Fruit fly (Drosophila melanogaster) whole organism, embryonic: ENCODE data around the gene AsnRS.

Experiments
- BEAF-32 ChIP-seq: fragments of 200-800 bp; sonication (Bioruptor generic); optimal IDR thresholded peaks from 3 replicates; lab custom pipeline; 2017; ENCODE audit warnings: missing biosample characterization, missing genetic modification characterization, mild to moderate bottlenecking, moderate library complexity, missing genetic modification reagents
- CG11696 ChIP-seq: fragments of 200-800 bp; sonication (Bioruptor generic); IDR thresholded peaks from 2 replicates; pipeline ENCODE4 v1.3.6; 2022; ENCODE audit warnings: missing biosample characterization, missing genetic modification characterization
- CG12104 ChIP-seq: fragments of 200-800 bp; sonication (Bioruptor generic); optimal IDR thresholded peaks from 3 replicates; lab custom pipeline; 2016; ENCODE audit warnings: missing biosample characterization, missing genetic modification characterization
- CG12659 ChIP-seq: fragments of 200-800 bp; sonication (Bioruptor generic); optimal IDR thresholded peaks from 3 replicates; lab custom pipeline; 2017; ENCODE audit warnings: mild to moderate bottlenecking, missing biosample characterization, missing genetic modification reagents, missing genetic modification characterization
- CG14441 ChIP-seq: fragments of 200-800 bp; sonication (Bioruptor generic); IDR thresholded peaks from 2 replicates; pipeline ENCODE4 v1.3.6; 2022; ENCODE audit warnings: missing biosample characterization, missing genetic modification characterization
- CG1602 ChIP-seq: fragments of 200-800 bp; sonication (Bioruptor generic); optimal IDR thresholded peaks from 3 replicates; lab custom pipeline; 2016; ENCODE audit warnings: missing biosample characterization, missing genetic modification characterization
- CG18476 ChIP-seq: fragments of 200-800 bp; sonication (Bioruptor generic); optimal IDR thresholded peaks from 2 replicates; lab custom pipeline; 2016; ENCODE audit warnings: missing biosample characterization, mild to moderate bottlenecking, missing genetic modification characterization
- CG2120 ChIP-seq: fragments of 200-800 bp; sonication (Bioruptor generic); optimal IDR thresholded peaks from 3 replicates; lab custom pipeline; 2016; ENCODE audit warnings: missing biosample characterization, missing genetic modification characterization
- CG2712 ChIP-seq: fragments of 200-800 bp; optimal IDR thresholded peaks from 3 replicates; lab custom pipeline; 2019; ENCODE audit warnings: missing biosample characterization, mild to moderate bottlenecking, missing genetic modification characterization, moderate library complexity
- CG2875 ChIP-seq: fragments of 200-800 bp; sonication (Bioruptor generic); optimal IDR thresholded peaks from 2 replicates; lab custom pipeline; 2017; ENCODE audit warnings: missing biosample characterization, mild to moderate bottlenecking, missing genetic modification characterization, missing genetic modification reagents
- CG30403 ChIP-seq: fragments of 200-800 bp; sonication (Bioruptor generic); optimal IDR thresholded peaks from 3 replicates; lab custom pipeline; 2016; ENCODE audit warnings: missing biosample characterization, missing genetic modification characterization
- CG3065 ChIP-seq: fragments of 200-800 bp; sonication (Bioruptor generic); optimal IDR thresholded peaks from 2 replicates; lab custom pipeline; 2016; ENCODE audit warnings: missing biosample characterization, missing genetic modification characterization
- CG31365 ChIP-seq: fragments of 200-800 bp; sonication (Bioruptor generic); optimal IDR thresholded peaks from 2 replicates; lab custom pipeline; 2018; ENCODE audit warnings: missing biosample characterization, mild to moderate bottlenecking, missing genetic modification characterization
- CG3838 ChIP-seq: fragments of 200-800 bp; sonication (Bioruptor generic); optimal IDR thresholded peaks from 3 replicates; lab custom pipeline; 2016; ENCODE audit warnings: missing biosample characterization, missing genetic modification characterization
- CG5245 ChIP-seq: fragments of 200-800 bp; sonication (Bioruptor generic); optimal IDR thresholded peaks from 3 replicates; lab custom pipeline; 2016; ENCODE audit warnings: missing biosample characterization, missing genetic modification characterization
- CG6683 ChIP-seq: fragments of 200-800 bp; sonication (Bioruptor generic); optimal IDR thresholded peaks from 2 replicates; lab custom pipeline; 2017; ENCODE audit warnings: missing biosample characterization, mild to moderate bottlenecking, missing genetic modification characterization, missing genetic modification reagents
- CG7357 ChIP-seq: fragments of 200-800 bp; sonication (Bioruptor generic); IDR thresholded peaks from 3 replicates; pipeline ENCODE4 v1.3.6; 2022; ENCODE audit warnings: missing biosample characterization, missing genetic modification characterization
- CG8290 ChIP-seq, 3 experiments: fragments of 200-800 bp; sonication (Bioruptor generic); optimal IDR thresholded peaks; 2 replicates each; lab custom pipeline; 2016 to 2019; ENCODE audit warnings: missing biosample characterization in 3 of 3, missing genetic modification characterization in 3 of 3, mild to moderate bottlenecking in 2 of 3, moderate library complexity in 1 of 3
- CG8359 ChIP-seq: fragments of 200-800 bp; sonication (Bioruptor generic); optimal IDR thresholded peaks from 2 replicates; lab custom pipeline; 2017; ENCODE audit warnings: missing biosample characterization, mild to moderate bottlenecking, missing genetic modification characterization, borderline replicate concordance
- CG8478 ChIP-seq: fragments of >200 bp; optimal IDR thresholded peaks from 2 replicates; lab custom pipeline; 2018
- CG8924 ChIP-seq: fragments of 200-800 bp; optimal IDR thresholded peaks from 3 replicates; lab custom pipeline; 2019; ENCODE audit warnings: missing biosample characterization, mild to moderate bottlenecking, missing genetic modification characterization, moderate library complexity
- Dip2 ChIP-seq: fragments of 200-800 bp; sonication (Bioruptor generic); IDR thresholded peaks from 2 replicates; pipeline ENCODE4 v1.3.6; 2022; ENCODE audit warnings: missing biosample characterization, missing genetic modification characterization
- Ets65A ChIP-seq: fragments of 200-800 bp; sonication (Bioruptor generic); peaks from one replicate; lab custom pipeline; 2016; ENCODE audit warnings: missing biosample characterization, missing genetic modification characterization
- HLH3B ChIP-seq: fragments of 200-800 bp; sonication (Bioruptor generic); IDR thresholded peaks from 2 replicates; pipeline ENCODE4 v1.3.6; 2022; ENCODE audit warnings: missing biosample characterization, missing genetic modification characterization
- HLH54F ChIP-seq: fragments of 200-800 bp; sonication (Bioruptor generic); optimal IDR thresholded peaks from 3 replicates; lab custom pipeline; 2016; ENCODE audit warnings: missing biosample characterization, missing genetic modification characterization
- Hmx ChIP-seq: fragments of 200-800 bp; sonication (Bioruptor generic); optimal IDR thresholded peaks from 2 replicates; lab custom pipeline; 2016; ENCODE audit warnings: missing biosample characterization, missing genetic modification characterization
- Lim3 ChIP-seq: fragments of 200-800 bp; sonication (Bioruptor generic); IDR thresholded peaks from 2 replicates; pipeline ENCODE4 v1.3.6; 2022; ENCODE audit warnings: missing biosample characterization, missing genetic modification characterization
- Mrtf ChIP-seq: fragments of 200-800 bp; sonication (Bioruptor generic); IDR thresholded peaks from 3 replicates; pipeline ENCODE4 v1.3.6; 2022; ENCODE audit warnings: missing biosample characterization, missing genetic modification characterization
- PHDP ChIP-seq: fragments of 200-800 bp; sonication (Bioruptor generic); optimal IDR thresholded peaks from 3 replicates; lab custom pipeline; 2018; ENCODE audit warnings: missing biosample characterization, mild to moderate bottlenecking, missing genetic modification characterization, moderate library complexity
- Poxn ChIP-seq: fragments of 200-800 bp; sonication (Bioruptor generic); IDR thresholded peaks from 2 replicates; pipeline ENCODE4 v1.3.6; 2022; ENCODE audit warnings: missing biosample characterization, missing genetic modification characterization
- Ravus ChIP-seq: fragments of 200-800 bp; sonication (Bioruptor generic); IDR thresholded peaks from 2 replicates; pipeline ENCODE4 v1.3.6; 2022; ENCODE audit warnings: missing biosample characterization, missing genetic modification characterization
- Side ChIP-seq: fragments of 200-800 bp; sonication (Bioruptor generic); optimal IDR thresholded peaks from 2 replicates; lab custom pipeline; 2016; ENCODE audit warnings: missing biosample characterization, missing genetic modification characterization
- Six4 ChIP-seq: fragments of 200-800 bp; sonication (Bioruptor generic); optimal IDR thresholded peaks from 2 replicates; lab custom pipeline; 2016; ENCODE audit warnings: missing biosample characterization, missing genetic modification characterization
- Ssrp ChIP-seq: fragments of 200-800 bp; sonication (Bioruptor generic); optimal IDR thresholded peaks from 2 replicates; lab custom pipeline; 2018; ENCODE audit warnings: missing biosample characterization, mild to moderate bottlenecking, missing genetic modification characterization, moderate library complexity
- Vsx1 ChIP-seq: fragments of 200-800 bp; sonication (Bioruptor generic); optimal IDR thresholded peaks from 2 replicates; lab custom pipeline; 2017; ENCODE audit warnings: missing biosample characterization, mild to moderate bottlenecking, missing genetic modification characterization, missing genetic modification reagents
- ap ChIP-seq: fragments of 200-800 bp; sonication (Bioruptor generic); IDR thresholded peaks from 2 replicates; pipeline ENCODE4 v1.3.6; 2022; ENCODE audit warnings: missing biosample characterization, missing genetic modification characterization
- bab2 ChIP-seq: fragments of 200-800 bp; sonication (Bioruptor generic); optimal IDR thresholded peaks from 2 replicates; lab custom pipeline; 2016; ENCODE audit warnings: missing biosample characterization, missing genetic modification characterization
- dimm ChIP-seq: fragments of 200-800 bp; sonication (Bioruptor generic); IDR thresholded peaks from 2 replicates; pipeline ENCODE4 v1.3.6; 2022; ENCODE audit warnings: missing biosample characterization, missing genetic modification characterization
- exex ChIP-seq: fragments of 200-800 bp; sonication (Bioruptor generic); optimal IDR thresholded peaks from 4 replicates; lab custom pipeline; 2018; ENCODE audit warnings: missing biosample characterization, mild to moderate bottlenecking, missing genetic modification characterization, moderate library complexity
- gsb ChIP-seq: fragments of 200-800 bp; sonication (Bioruptor generic); IDR thresholded peaks from 2 replicates; pipeline ENCODE4 v1.3.6; 2022; ENCODE audit warnings: missing biosample characterization, missing genetic modification characterization
- klu ChIP-seq: fragments of 200-800 bp; sonication (Bioruptor generic); IDR thresholded peaks from 2 replicates; pipeline ENCODE4 v1.3.6; 2022; ENCODE audit warnings: missing biosample characterization, missing genetic modification characterization
- lilli ChIP-seq: fragments of 200-800 bp; sonication (Bioruptor generic); optimal IDR thresholded peaks from 3 replicates; lab custom pipeline; 2016; ENCODE audit warnings: missing biosample characterization, missing genetic modification characterization
- nerfin-1 ChIP-seq: fragments of 200-800 bp; sonication (Bioruptor generic); optimal IDR thresholded peaks from 3 replicates; lab custom pipeline; 2019; ENCODE audit warnings: missing biosample characterization, mild to moderate bottlenecking, missing genetic modification characterization, moderate library complexity
- nerfin-2 ChIP-seq: fragments of 200-800 bp; sonication (Bioruptor generic); IDR thresholded peaks from 2 replicates; pipeline ENCODE4 v1.3.6; 2022; ENCODE audit warnings: missing biosample characterization, missing genetic modification characterization; ENCODE audit not compliant: partially characterized antibody
- pfk ChIP-seq: fragments of 200-800 bp; sonication (Bioruptor generic); optimal IDR thresholded peaks from 2 replicates; lab custom pipeline; 2018; ENCODE audit warnings: missing biosample characterization, mild to moderate bottlenecking, missing genetic modification characterization, moderate library complexity
- rib ChIP-seq: fragments of 200-800 bp; sonication (Bioruptor generic); IDR thresholded peaks from 2 replicates; pipeline ENCODE4 v1.3.6; 2022; ENCODE audit warnings: missing biosample characterization, missing genetic modification characterization
- slp2 ChIP-seq: fragments of 200-800 bp; sonication (Bioruptor generic); optimal IDR thresholded peaks from 2 replicates; lab custom pipeline; 2016; ENCODE audit warnings: missing biosample characterization, missing genetic modification characterization
- trem ChIP-seq: fragments of 200-800 bp; optimal IDR thresholded peaks from 3 replicates; lab custom pipeline; 2019; ENCODE audit warnings: missing biosample characterization, mild to moderate bottlenecking, missing genetic modification characterization, moderate library complexity
- vfl ChIP-seq: fragments of 200-800 bp; sonication (Bioruptor generic); optimal IDR thresholded peaks from 2 replicates; lab custom pipeline; 2016; ENCODE audit warnings: missing biosample characterization, missing genetic modification characterization
- zen ChIP-seq: fragments of 200-800 bp; sonication (Bioruptor generic); optimal IDR thresholded peaks from 3 replicates; lab custom pipeline; 2018; ENCODE audit warnings: missing biosample characterization, mild to moderate bottlenecking, missing genetic modification characterization, moderate library complexity

Gene AsnRS

DNA sequence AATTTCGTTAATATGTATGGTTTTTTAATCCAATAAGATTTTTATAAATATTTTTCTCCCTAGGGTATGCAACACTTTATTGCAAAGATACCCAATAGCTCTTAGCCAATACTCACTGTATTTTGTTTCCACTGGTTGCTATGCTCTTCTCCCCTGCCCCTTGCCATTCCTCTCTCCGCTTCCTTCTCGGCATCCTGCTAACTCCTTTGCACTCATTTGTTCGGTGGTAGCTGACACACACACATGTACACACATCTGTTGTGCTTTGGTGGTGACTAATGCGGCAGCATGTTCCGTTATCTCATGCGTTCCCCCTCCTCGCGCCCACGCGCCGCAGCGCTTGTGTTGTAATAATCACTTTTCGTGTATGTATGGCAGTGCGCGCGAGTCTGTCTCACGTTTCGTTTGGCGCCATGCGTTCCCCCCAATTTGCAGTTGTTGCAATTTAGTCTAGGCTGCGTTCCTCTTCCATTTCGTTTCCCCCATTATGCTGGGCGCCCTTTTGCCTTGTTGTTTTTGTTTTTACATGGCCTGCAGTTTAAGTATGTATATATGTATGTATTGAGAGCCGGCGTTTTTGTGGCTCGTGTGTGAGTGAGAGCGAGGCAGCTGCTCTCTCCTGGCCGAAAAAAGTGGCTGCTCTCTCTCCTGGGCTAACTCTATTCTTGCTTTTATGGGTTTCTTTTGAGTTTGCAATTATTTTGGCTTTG, 3.2 kb upstream of the AsnRS start, which contains the start of gene Polr1D (continued):
- no peak for TF ChIP-seq dimm (GFP tag; lab: Robert Waterston, UW)
- TF ChIP-seq CG8478 (lab: Kevin White, UChicago), result peak; percentile 82
- peak; percentile 88 for TF ChIP-seq rib (GFP tag; lab: Robert Waterston, UW)
- TF ChIP-seq CG12104 (GFP tag; lab: Kevin White, UChicago), result no peak
- TF ChIP-seq CG18476 (GFP tag; lab: Kevin White, UChicago), result no peak
- TF ChIP-seq CG14441, result no peak
- peak; percentile 15 for TF ChIP-seq CG8290 (GFP tag; optimal IDR thresholded peaks at IDR 0.05; lab: Kevin White, UChicago)
- peak; percentile 18 to 50 for TF ChIP-seq CG8290 (tag; optimal IDR thresholded peaks at IDR 0.05; lab: Kevin White, UChicago)
- TF ChIP-seq CG7357 (GFP tag; lab: Robert Waterston, UW), result peak; percentile 54; the same call in 2 of the 3 replicates
- 0 out of 2 replicates have a peak, but pooled peaks have one; percentile 17 for TF ChIP-seq CG11696
- TF ChIP-seq CG2120, result peak; percentile 2
- no peak for TF ChIP-seq Poxn (GFP tag; lab: Robert Waterston, UW)
- TF ChIP-seq PHDP (tag; lab: Kevin White, UChicago), result peak; percentile 14
- TF ChIP-seq exex (tag; lab: Kevin White, UChicago), result no peak
- no peak for TF ChIP-seq Side (GFP tag; lab: Kevin White, UChicago)
- no peak for TF ChIP-seq CG6683 (GFP tag; lab: Kevin White, UChicago)
- no peak; the same call in 1 of the 2 replicates for TF ChIP-seq nerfin-2 (GFP tag; lab: Robert Waterston, UW)
- TF ChIP-seq CG1602 (GFP tag; lab: Kevin White, UChicago), result peak; percentile 7
- TF ChIP-seq Ets65A (GFP tag; lab: Kevin White, UChicago), result no peak
- TF ChIP-seq Lim3 (GFP tag; lab: Robert Waterston, UW), result no peak
- no peak for TF ChIP-seq vfl (GFP tag; lab: Kevin White, UChicago)
- TF ChIP-seq CG30403, result no peak
- no peak for TF ChIP-seq Ssrp
- no peak for TF ChIP-seq bab2 (GFP tag; lab: Kevin White, UChicago)
- no peak for TF ChIP-seq CG3065 (GFP tag; lab: Kevin White, UChicago)
- no peak for TF ChIP-seq gsb (GFP tag; lab: Robert Waterston, UW)
- TF ChIP-seq trem, result peak; percentile 6
- TF ChIP-seq ap (GFP tag; lab: Robert Waterston, UW), result no peak
- no peak for TF ChIP-seq lilli (GFP tag; lab: Kevin White, UChicago)
- no peak for TF ChIP-seq CG3838 (GFP tag; lab: Kevin White, UChicago)
- TF ChIP-seq CG31365 (tag; lab: Kevin White, UChicago), result no peak
- no peak for TF ChIP-seq Six4 (GFP tag; lab: Kevin White, UChicago)
- peak; percentile 23 for TF ChIP-seq CG2712
- TF ChIP-seq pfk (GFP tag; lab: Kevin White, UChicago), result peak; percentile 100
- no peak for TF ChIP-seq Ravus
- peak; percentile 61 for TF ChIP-seq nerfin-1 (tag; lab: Kevin White, UChicago)
- no peak for TF ChIP-seq CG5245
- TF ChIP-seq Mrtf (GFP tag; lab: Robert Waterston, UW), result no peak
- TF ChIP-seq BEAF-32 (GFP tag; lab: Kevin White, UChicago), result no peak
- no peak for TF ChIP-seq slp2 (GFP tag; lab: Kevin White, UChicago)
- no peak for TF ChIP-seq Vsx1 (GFP tag; lab: Kevin White, UChicago)
- no peak for TF ChIP-seq Hmx
- TF ChIP-seq CG12659 (GFP tag; lab: Kevin White, UChicago), result peak; percentile 35
- no peak for TF ChIP-seq HLH54F (GFP tag; lab: Kevin White, UChicago)
- peak; percentile 12; the same call in 1 of the 2 replicates for TF ChIP-seq klu (GFP tag; lab: Robert Waterston, UW)
- TF ChIP-seq Dip2 (GFP tag; lab: Robert Waterston, UW), result no peak
- TF ChIP-seq CG8924, result peak; percentile 59
- TF ChIP-seq zen (tag; lab: Kevin White, UChicago), result no peak
- TF ChIP-seq CG8359 (GFP tag; lab: Kevin White, UChicago), result no peak
- TF ChIP-seq HLH3B (GFP tag; lab: Robert Waterston, UW), result peak; percentile 13; the same call in 1 of the 2 replicates
- no peak for TF ChIP-seq CG2875 (GFP tag; lab: Kevin White, UChicago)
